Fruit fly (Drosophila melanogaster) whole organism, embryonic: ENCODE measurements around the gene CG32036.
A peak's percentile ranks its signal among the peaks of the same experiment; 100 is the strongest.

Source experiments
- ATbp ChIP-seq: fragments of 200-800 bp; sonication (Bioruptor generic); optimal IDR thresholded peaks from 2 replicates; lab custom pipeline; 2017; ENCODE audit warnings: missing biosample characterization, mild to moderate bottlenecking, missing genetic modification characterization, missing genetic modification reagents
- Aef1 ChIP-seq: fragments of 200-800 bp; sonication (Bioruptor generic); IDR thresholded peaks from 3 replicates; pipeline ENCODE4 v1.3.6; 2022; ENCODE audit warnings: missing biosample characterization, missing genetic modification characterization
- CG11085 ChIP-seq: fragments of 200-800 bp; sonication (Bioruptor generic); IDR thresholded peaks from 2 replicates; pipeline ENCODE4 v1.3.6; 2022; ENCODE audit warnings: missing biosample characterization, missing genetic modification characterization
- CG11093 ChIP-seq: fragments of 200-800 bp; sonication (Bioruptor generic); IDR thresholded peaks from 3 replicates; pipeline ENCODE4 v1.3.6; 2022; ENCODE audit warnings: missing biosample characterization, missing genetic modification characterization
- CG12391 ChIP-seq: fragments of 200-800 bp; sonication (Bioruptor generic); optimal IDR thresholded peaks from 3 replicates; lab custom pipeline; 2018; ENCODE audit warnings: missing biosample characterization, mild to moderate bottlenecking, missing genetic modification characterization, moderate library complexity
- CG13296 ChIP-seq: fragments of 200-800 bp; sonication (Bioruptor generic); optimal IDR thresholded peaks from 3 replicates; lab custom pipeline; 2018; ENCODE audit warnings: missing biosample characterization, mild to moderate bottlenecking, missing genetic modification characterization
- CG13775 ChIP-seq: fragments of 200-800 bp; sonication (Bioruptor generic); optimal IDR thresholded peaks from 3 replicates; lab custom pipeline; 2017; ENCODE audit warnings: missing biosample characterization, mild to moderate bottlenecking, missing genetic modification characterization
- CG15073 ChIP-seq: fragments of 200-800 bp; sonication (Bioruptor generic); optimal IDR thresholded peaks from 2 replicates; lab custom pipeline; 2016; ENCODE audit warnings: missing biosample characterization, missing genetic modification characterization
- CG15696 ChIP-seq: fragments of 200-800 bp; sonication (Bioruptor generic); optimal IDR thresholded peaks from 2 replicates; lab custom pipeline; 2019; ENCODE audit warnings: missing biosample characterization, mild to moderate bottlenecking, missing genetic modification characterization, moderate library complexity
- CG17385 ChIP-seq: fragments of 200-800 bp; sonication (Bioruptor generic); optimal IDR thresholded peaks from 3 replicates; lab custom pipeline; 2018; ENCODE audit warnings: missing biosample characterization, mild to moderate bottlenecking, missing genetic modification characterization
- CG17829 ChIP-seq: fragments of 200-800 bp; optimal IDR thresholded peaks from 2 replicates; lab custom pipeline; 2019; ENCODE audit warnings: missing biosample characterization, mild to moderate bottlenecking, missing genetic modification characterization, moderate library complexity
- CG18476 ChIP-seq: fragments of 200-800 bp; sonication (Bioruptor generic); optimal IDR thresholded peaks from 2 replicates; lab custom pipeline; 2016; ENCODE audit warnings: missing biosample characterization, mild to moderate bottlenecking, missing genetic modification characterization
- CG18764 ChIP-seq: fragments of 200-800 bp; sonication (Bioruptor generic); optimal IDR thresholded peaks from 3 replicates; lab custom pipeline; 2016; ENCODE audit warnings: missing biosample characterization, missing genetic modification characterization
- CG2129 ChIP-seq: fragments of 200-800 bp; sonication (Bioruptor generic); IDR thresholded peaks from 2 replicates; pipeline ENCODE4 v1.3.6; 2022; ENCODE audit warnings: missing biosample characterization, missing genetic modification characterization; ENCODE audit not compliant: partially characterized antibody
- CG2712 ChIP-seq: fragments of 200-800 bp; optimal IDR thresholded peaks from 3 replicates; lab custom pipeline; 2019; ENCODE audit warnings: missing biosample characterization, mild to moderate bottlenecking, missing genetic modification characterization, moderate library complexity
- CG2889 ChIP-seq: fragments of 200-800 bp; sonication (Bioruptor generic); IDR thresholded peaks from 3 replicates; pipeline ENCODE4 v1.3.6; 2022; ENCODE audit warnings: missing biosample characterization, missing genetic modification characterization
- CG32767 ChIP-seq: fragments of 200-800 bp; sonication (Bioruptor generic); IDR thresholded peaks from 2 replicates; pipeline ENCODE4 v1.3.6; 2022; ENCODE audit warnings: missing biosample characterization, missing genetic modification characterization
- CG33213 ChIP-seq: fragments of 200-800 bp; sonication (Bioruptor generic); optimal IDR thresholded peaks from 3 replicates; lab custom pipeline; 2016; ENCODE audit warnings: missing biosample characterization, missing genetic modification characterization
- CG8388 ChIP-seq: fragments of 200-800 bp; sonication (Bioruptor generic); optimal IDR thresholded peaks from 2 replicates; lab custom pipeline; 2019; ENCODE audit warnings: missing biosample characterization, mild to moderate bottlenecking, missing genetic modification characterization, moderate library complexity
- CHES-1-like ChIP-seq: fragments of 200-800 bp; sonication (Bioruptor generic); optimal IDR thresholded peaks from 2 replicates; lab custom pipeline; 2016; ENCODE audit warnings: missing biosample characterization, missing genetic modification characterization
- CkIIα-i1 ChIP-seq: fragments of 200-800 bp; sonication (Bioruptor generic); IDR thresholded peaks from 2 replicates; pipeline ENCODE4 v1.3.6; 2022; ENCODE audit warnings: missing biosample characterization, missing genetic modification characterization
- D19A ChIP-seq: fragments of 200-800 bp; optimal IDR thresholded peaks from 3 replicates; lab custom pipeline; 2019; ENCODE audit warnings: missing biosample characterization, mild to moderate bottlenecking, missing genetic modification characterization, moderate library complexity
- Dip3 ChIP-seq: fragments of 200-800 bp; sonication (Bioruptor generic); optimal IDR thresholded peaks from 3 replicates; lab custom pipeline; 2016; ENCODE audit warnings: missing biosample characterization, missing genetic modification characterization
- Doc2 ChIP-seq: fragments of 200-800 bp; sonication (Bioruptor generic); IDR thresholded peaks from 2 replicates; pipeline ENCODE4 v1.3.6; 2022; ENCODE audit warnings: missing biosample characterization, missing genetic modification characterization
- Dp ChIP-seq: fragments of 200-800 bp; sonication (Bioruptor generic); optimal IDR thresholded peaks from 2 replicates; lab custom pipeline; 2018; ENCODE audit warnings: missing biosample characterization, mild to moderate bottlenecking, missing genetic modification characterization, moderate library complexity
- Drgx ChIP-seq: fragments of 200-800 bp; sonication (Bioruptor generic); IDR thresholded peaks from 2 replicates; pipeline ENCODE4 v1.3.6; 2022; ENCODE audit warnings: missing biosample characterization, missing genetic modification characterization
- Jarid2 ChIP-seq: fragments of 200-800 bp; sonication (Bioruptor generic); optimal IDR thresholded peaks from 3 replicates; lab custom pipeline; 2017; ENCODE audit warnings: mild to moderate bottlenecking, missing biosample characterization, missing genetic modification reagents, missing genetic modification characterization
- Opbp ChIP-seq: fragments of 200-800 bp; sonication (Bioruptor generic); IDR thresholded peaks from 3 replicates; pipeline ENCODE4 v1.3.6; 2022; ENCODE audit warnings: missing biosample characterization, missing genetic modification characterization; ENCODE audit not compliant: partially characterized antibody
- Rfx ChIP-seq: fragments of 200-800 bp; sonication (Bioruptor generic); IDR thresholded peaks from 2 replicates; pipeline ENCODE4 v1.3.6; 2022; ENCODE audit warnings: missing biosample characterization, missing genetic modification characterization
- Side ChIP-seq: fragments of 200-800 bp; sonication (Bioruptor generic); optimal IDR thresholded peaks from 2 replicates; lab custom pipeline; 2016; ENCODE audit warnings: missing biosample characterization, missing genetic modification characterization
- Sry-δ ChIP-seq: fragments of 200-800 bp; sonication (Bioruptor generic); optimal IDR thresholded peaks from 2 replicates; lab custom pipeline; 2016; ENCODE audit warnings: missing biosample characterization, missing genetic modification characterization
- Trl ChIP-seq, 3 experiments: fragments of >200 bp in 2 of 3; fragments of 200-800 bp in 1 of 3; sonication (Bioruptor generic) in 1 of 3; optimal IDR thresholded peaks; 2 replicates in 1 of 3; 3 replicates in 2 of 3; lab custom pipeline; 2016 to 2017; ENCODE audit warnings: missing biosample characterization in 1 of 3, missing genetic modification characterization in 1 of 3
- Vsx1 ChIP-seq: fragments of 200-800 bp; sonication (Bioruptor generic); optimal IDR thresholded peaks from 2 replicates; lab custom pipeline; 2017; ENCODE audit warnings: missing biosample characterization, mild to moderate bottlenecking, missing genetic modification characterization, missing genetic modification reagents
- Xrp1 ChIP-seq: fragments of 200-800 bp; sonication (Bioruptor generic); IDR thresholded peaks from 2 replicates; pipeline ENCODE4 v1.3.6; 2022; ENCODE audit warnings: missing biosample characterization, missing genetic modification characterization
- az2 ChIP-seq: fragments of 200-800 bp; sonication (Bioruptor generic); optimal IDR thresholded peaks from 3 replicates; lab custom pipeline; 2016; ENCODE audit warnings: missing biosample characterization, missing genetic modification characterization
- bsh ChIP-seq, 2 experiments: fragments of 200-800 bp; sonication (Bioruptor generic); optimal IDR thresholded peaks; 2 replicates each; lab custom pipeline; 2017 to 2018; ENCODE audit warnings: mild to moderate bottlenecking in 2 of 2, missing biosample characterization in 2 of 2, missing genetic modification characterization in 2 of 2, moderate library complexity in 1 of 2
- cad ChIP-seq: fragments of >200 bp; optimal IDR thresholded peaks from 2 replicates; lab custom pipeline; 2017; ENCODE audit warnings: missing biosample characterization, missing genetic modification characterization
- exex ChIP-seq: fragments of 200-800 bp; sonication (Bioruptor generic); optimal IDR thresholded peaks from 4 replicates; lab custom pipeline; 2018; ENCODE audit warnings: missing biosample characterization, mild to moderate bottlenecking, missing genetic modification characterization, moderate library complexity
- gsb ChIP-seq: fragments of 200-800 bp; sonication (Bioruptor generic); IDR thresholded peaks from 2 replicates; pipeline ENCODE4 v1.3.6; 2022; ENCODE audit warnings: missing biosample characterization, missing genetic modification characterization
- mirr ChIP-seq: fragments of 200-800 bp; sonication (Bioruptor generic); optimal IDR thresholded peaks from 3 replicates; lab custom pipeline; 2018; ENCODE audit warnings: missing biosample characterization, mild to moderate bottlenecking, missing genetic modification characterization
- org-1 ChIP-seq: fragments of 200-800 bp; sonication (Bioruptor generic); optimal IDR thresholded peaks from 2 replicates; lab custom pipeline; 2017; ENCODE audit warnings: missing biosample characterization, missing genetic modification characterization
- p53 ChIP-seq: fragments of 200-800 bp; sonication (Bioruptor generic); optimal IDR thresholded peaks from 2 replicates; lab custom pipeline; 2016; ENCODE audit warnings: missing biosample characterization, missing genetic modification characterization
- psq ChIP-seq: fragments of 200-800 bp; sonication (Bioruptor generic); optimal IDR thresholded peaks from 2 replicates; lab custom pipeline; 2017; ENCODE audit warnings: missing biosample characterization, missing genetic modification characterization
- run ChIP-seq: fragments of 200-800 bp; sonication (Bioruptor generic); optimal IDR thresholded peaks from 3 replicates; lab custom pipeline; 2018; ENCODE audit warnings: missing biosample characterization, mild to moderate bottlenecking, missing genetic modification characterization
- sens-2 ChIP-seq: fragments of 200-800 bp; sonication (Bioruptor generic); IDR thresholded peaks from 2 replicates; pipeline ENCODE4 v1.3.6; 2022; ENCODE audit warnings: missing biosample characterization, missing genetic modification characterization
- slp2 ChIP-seq: fragments of 200-800 bp; sonication (Bioruptor generic); optimal IDR thresholded peaks from 2 replicates; lab custom pipeline; 2016; ENCODE audit warnings: missing biosample characterization, missing genetic modification characterization
- tup ChIP-seq: fragments of 200-800 bp; sonication (Bioruptor generic); optimal IDR thresholded peaks from 2 replicates; lab custom pipeline; 2016; ENCODE audit warnings: missing biosample characterization, mild to moderate bottlenecking, missing genetic modification characterization, moderate library complexity
- twi ChIP-seq: fragments of 200-800 bp; optimal IDR thresholded peaks from 2 replicates; lab custom pipeline; 2019; ENCODE audit warnings: missing biosample characterization, mild to moderate bottlenecking, missing genetic modification characterization, moderate library complexity
- vnd ChIP-seq: fragments of 200-800 bp; sonication (Bioruptor generic); IDR thresholded peaks from 3 replicates; pipeline ENCODE4 v1.3.6; 2022; ENCODE audit warnings: missing biosample characterization, missing genetic modification characterization; ENCODE audit not compliant: partially characterized antibody
- wek ChIP-seq: fragments of 200-800 bp; sonication (Bioruptor generic); optimal IDR thresholded peaks from 3 replicates; lab custom pipeline; 2018; ENCODE audit warnings: missing biosample characterization, mild to moderate bottlenecking, missing genetic modification characterization, moderate library complexity

CG32036 gene

dm6 chr3L:9441907-9442479 lies 47.0 kb downstream of the CG32036 start, which contains the start of the genes Bet3 and Nf-YA (continued):
- TF ChIP-seq bsh (GFP tag; optimal IDR thresholded peaks at IDR 0.05; lab: Kevin White, UChicago) (peak in 1 of 2 experiments; percentile 28), mirr (GFP tag; lab: Kevin White, UChicago) (no peak), gsb (GFP tag; lab: Robert Waterston, UW) (no peak), Vsx1 (GFP tag; lab: Kevin White, UChicago) (no peak), CHES-1-like (GFP tag; lab: Kevin White, UChicago) (peak; percentile 63), Side (peak; percentile 8), D19A (tag; lab: Kevin White, UChicago) (peak; percentile 20), exex (tag; lab: Kevin White, UChicago) (no peak), Xrp1 (peak; percentile 37; the same call in 1 of the 2 replicates), Dip3 (GFP tag; lab: Kevin White, UChicago) (peak; percentile 60), Aef1 (GFP tag; lab: Robert Waterston, UW) (peak; percentile 50; the same call in 1 of the 3 replicates), org-1 (GFP tag; lab: Kevin White, UChicago) (no peak), CG2889 (GFP tag; lab: Robert Waterston, UW) (no peak), CG13296 (GFP tag; lab: Kevin White, UChicago) (peak; percentile 0), CG2712 (tag; lab: Kevin White, UChicago) (peak; percentile 65), Trl (optimal IDR thresholded peaks at IDR 0.05; lab: Kevin White, UChicago) (no peak), Trl (GFP tag; optimal IDR thresholded peaks at IDR 0.05; lab: Kevin White, UChicago) (peak; percentile 39), CG11085 (GFP tag; lab: Robert Waterston, UW) (peak; percentile 57; the same call in 1 of the 2 replicates), CG15073 (GFP tag; lab: Kevin White, UChicago) (no peak), CG2129 (GFP tag; lab: Robert Waterston, UW) (peak; percentile 73), az2 (GFP tag; lab: Kevin White, UChicago) (peak; percentile 44), slp2 (GFP tag; lab: Kevin White, UChicago) (peak; percentile 27), CG17385 (GFP tag; lab: Kevin White, UChicago) (peak; percentile 8), CG12391 (tag; lab: Kevin White, UChicago) (peak; percentile 71), p53 (GFP tag; lab: Kevin White, UChicago) (peak; percentile 21), Sry-δ (GFP tag; lab: Kevin White, UChicago) (peak; percentile 75), CG32767 (GFP tag; lab: Robert Waterston, UW) (no peak), Opbp (GFP tag; lab: Robert Waterston, UW) (peak; percentile 83), Drgx (GFP tag; lab: Robert Waterston, UW) (no peak), CG17829 (tag; lab: Kevin White, UChicago) (peak; percentile 52), vnd (GFP tag; lab: Robert Waterston, UW) (peak; percentile 76), tup (no peak), psq (GFP tag; lab: Kevin White, UChicago) (no peak), CG8388 (GFP tag; lab: Kevin White, UChicago) (peak; percentile 21), sens-2 (no peak), CG15696 (tag; lab: Kevin White, UChicago) (peak; percentile 55), twi (tag; lab: Kevin White, UChicago) (no peak), Rfx (GFP tag; lab: Robert Waterston, UW) (peak; percentile 76), Dp (GFP tag; lab: Kevin White, UChicago) (peak; percentile 46), Doc2 (no peak), CkIIα-i1 (no peak), CG18476 (GFP tag; lab: Kevin White, UChicago) (no peak), CG18764 (GFP tag; lab: Kevin White, UChicago) (peak; percentile 6), CG13775 (GFP tag; lab: Kevin White, UChicago) (peak; percentile 49), CG33213 (peak; percentile 27), cad (no peak), Jarid2 (GFP tag; lab: Kevin White, UChicago) (peak; percentile 20), run (no peak), ATbp (GFP tag; lab: Kevin White, UChicago) (no peak), CG11093 (0 out of 3 replicates have a peak, but pooled peaks have one; percentile 17), wek (GFP tag; lab: Kevin White, UChicago) (no peak)
